Fruit fly (Drosophila melanogaster): ENCODE results near the gene Pp1alpha-96A.
A peak's percentile ranks its signal among the peaks of the same experiment; 100 is the strongest.

dm6 chr3R:24555932-24556331, 37.9 kb downstream of the Pp1alpha-96A start:
- TF ChIP-seq cnc (optimal IDR thresholded peaks at IDR 0.05) (no peak), CG11617 (GFP tag; optimal IDR thresholded peaks at IDR 0.05) (no peak), Hr96 (GFP tag; optimal IDR thresholded peaks at IDR 0.05) (no peak), CG1620 (GFP tag; optimal IDR thresholded peaks at IDR 0.05) (no peak), kay (GFP tag; ENCODE audit: borderline replicate concordance) (peak; percentile 27), Crg-1 (GFP tag; optimal IDR thresholded peaks at IDR 0.05) (no peak), CG12768 (GFP tag; optimal IDR thresholded peaks at IDR 0.05) (no peak), CG7101 (tag; optimal IDR thresholded peaks at IDR 0.05) (no peak), CG5204 (GFP tag; optimal IDR thresholded peaks at IDR 0.05) (no peak), CG14711 (tag; optimal IDR thresholded peaks at IDR 0.05) (no peak), Mnt (GFP tag; optimal IDR thresholded peaks at IDR 0.05) (no peak), ovo (GFP tag; optimal IDR thresholded peaks at IDR 0.05) (no peak), Clk (GFP tag; optimal IDR thresholded peaks at IDR 0.05) (no peak)
